Worm (Caenorhabditis elegans) whole organism, L3 larva: ENCODE measurements around the gene Y43F8A.2.

Source experiments
- fos-1 ChIP-seq: fragments of 150-350 bp; optimal IDR thresholded peaks from 2 replicates; lab custom pipeline; 2014; ENCODE audit warnings: missing biosample characterization, missing genetic modification characterization
- lin-39 ChIP-seq: fragments of 150-350 bp; optimal IDR thresholded peaks from 2 replicates; lab custom pipeline; 2018; ENCODE audit warnings: missing biosample characterization, missing genetic modification reagents, missing genetic modification characterization
- nhr-12 ChIP-seq: fragments of 150-350 bp; optimal IDR thresholded peaks from 2 replicates; lab custom pipeline; 2014; ENCODE audit warnings: missing biosample characterization, missing genetic modification characterization
- nhr-76 ChIP-seq: fragments of 150-350 bp; sonication (generic microtip); optimal IDR thresholded peaks from 5 replicates; lab custom pipeline; 2014; ENCODE audit warnings: missing biosample characterization, missing genetic modification characterization
- pha-4 ChIP-seq: fragments of 150-350 bp; optimal IDR thresholded peaks from 2 replicates; lab custom pipeline; 2014; ENCODE audit warnings: missing biosample characterization, missing genetic modification reagents, missing genetic modification characterization

DNA sequence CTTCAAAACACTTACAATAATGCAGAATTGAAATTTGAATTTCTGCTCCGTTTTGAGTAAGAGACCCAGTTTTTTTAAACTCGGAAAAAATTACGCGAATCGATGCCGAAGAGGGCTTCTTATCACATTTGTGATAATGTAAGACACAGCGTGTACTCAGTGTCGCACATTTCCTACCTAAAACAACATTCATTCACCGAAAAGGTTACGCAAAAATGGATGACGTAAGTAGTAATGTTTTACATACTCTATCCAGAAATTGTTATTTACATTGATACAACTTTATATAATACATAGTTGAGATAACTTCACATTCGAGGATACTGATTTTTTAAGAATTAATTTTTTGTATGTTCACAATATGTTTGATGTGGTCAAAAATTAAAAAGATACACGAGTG lies 45.1 kb downstream of the Y43F8A.2 start, which contains the start of the genes C25F9.4 and C25F9.9:
- TF ChIP-seq pha-4 (tag; lab: Kevin White, UChicago) (no peak), nhr-12 (tag; lab: Kevin White, UChicago) (no peak), fos-1 (no peak), lin-39 (tag; lab: Kevin White, UChicago) (no peak), nhr-76 (tag; lab: Kevin White, UChicago) (no peak)
